Worm (Caenorhabditis elegans) whole organism, L4 larva: ENCODE measurements around the gene srw-10.

Experiments used
- ZK337.2 ChIP-seq: fragments of 200-800 bp; sonication (Bioruptor generic); IDR thresholded peaks from 2 replicates; pipeline ENCODE4 v1.3.6; 2022; ENCODE audit warnings: missing genetic modification reagents, missing genetic modification characterization, missing compliant biosample characterization
- dmd-6 ChIP-seq: fragments of 200-800 bp; sonication (Bioruptor generic); IDR thresholded peaks from 2 replicates; pipeline ENCODE4 v1.3.6; 2022; ENCODE audit warnings: missing genetic modification reagents, missing genetic modification characterization, missing compliant biosample characterization
- dve-1 ChIP-seq: sonication (generic microtip); optimal IDR thresholded peaks from 2 replicates; lab custom pipeline; 2017; ENCODE audit warnings: antibody characterized with exemption, mild to moderate bottlenecking, missing genetic modification characterization, missing compliant biosample characterization; ENCODE audit not compliant: insufficient read depth
- mdl-1 ChIP-seq, 2 experiments: fragments of 150-350 bp in 1 of 2; sonication (generic microtip) in 1 of 2; optimal IDR thresholded peaks; 2 replicates each; lab custom pipeline; 2014 to 2017; ENCODE audit warnings: missing biosample characterization in 2 of 2, missing genetic modification characterization in 2 of 2
- nhr-237 ChIP-seq: sonication (generic microtip); optimal IDR thresholded peaks from 2 replicates; lab custom pipeline; 2017; ENCODE audit warnings: missing biosample characterization, missing genetic modification characterization
- pha-4 ChIP-seq, 2 experiments: fragments of 150-350 bp in 1 of 2; fragments of 200-800 bp in 1 of 2; sonication (Bioruptor generic) in 1 of 2; IDR thresholded peaks in 1 of 2; optimal IDR thresholded peaks in 1 of 2; 2 replicates each; pipeline versions ENCODE4 v1.3.6 to Lab custom; 2014 to 2022; ENCODE audit warnings: missing genetic modification characterization in 2 of 2, missing genetic modification reagents in 2 of 2, missing biosample characterization in 1 of 2, missing compliant biosample characterization in 1 of 2
- saeg-2 ChIP-seq: fragments of 200-800 bp; sonication (Bioruptor generic); IDR thresholded peaks from 2 replicates; pipeline ENCODE4 v1.3.6; 2022; ENCODE audit warnings: missing genetic modification reagents, missing genetic modification characterization, missing compliant biosample characterization
- snpc-4 ChIP-seq: fragments of 150-350 bp; optimal IDR thresholded peaks from 2 replicates; lab custom pipeline; 2014; ENCODE audit warnings: missing biosample characterization, missing genetic modification characterization
- zag-1 ChIP-seq: fragments of 150-350 bp; optimal IDR thresholded peaks from 2 replicates; lab custom pipeline; 2014; ENCODE audit warnings: missing biosample characterization, missing genetic modification characterization
- ztf-11 ChIP-seq: fragments of 150-350 bp; optimal IDR thresholded peaks from 2 replicates; lab custom pipeline; 2014; ENCODE audit warnings: missing biosample characterization, missing genetic modification characterization

ce11 chrIII:12728149-12728548, 27.0 kb upstream of the srw-10 start:
- no peak for TF ChIP-seq dmd-6 (GFP tag; lab: Robert Waterston, UW)
- no peak for TF ChIP-seq ztf-11
- TF ChIP-seq zag-1 (tag; lab: Kevin White, UChicago): no peak
- no peak for TF ChIP-seq snpc-4 (tag; lab: Kevin White, UChicago)
- no peak for TF ChIP-seq nhr-237
- TF ChIP-seq ZK337.2 (GFP tag; lab: Robert Waterston, UW): no peak
- TF ChIP-seq mdl-1 (tag; optimal IDR thresholded peaks at IDR 0.05; lab: Kevin White, UChicago): no peak
- no peak for TF ChIP-seq pha-4 (GFP tag; IDR thresholded peaks at IDR 0.05; lab: Robert Waterston, UW)
- TF ChIP-seq pha-4 (tag; optimal IDR thresholded peaks at IDR 0.05; lab: Kevin White, UChicago): no peak
- TF ChIP-seq dve-1: no peak
- TF ChIP-seq saeg-2: no peak
